Worm (Caenorhabditis elegans) whole organism, L3 larva: ENCODE data around the gene K09H11.15.

Experiments
- ceh-82 ChIP-seq: fragments of 150-350 bp; optimal IDR thresholded peaks from 2 replicates; lab custom pipeline; 2014; ENCODE audit warnings: missing biosample characterization, missing genetic modification characterization
- egl-27 ChIP-seq: sonication (generic microtip); optimal IDR thresholded peaks from 4 replicates; lab custom pipeline; 2017; ENCODE audit warnings: missing biosample characterization, missing genetic modification reagents, missing genetic modification characterization
- elt-1 ChIP-seq: fragments of 150-350 bp; optimal IDR thresholded peaks from 2 replicates; lab custom pipeline; 2014; ENCODE audit warnings: missing biosample characterization, missing genetic modification characterization
- elt-3 ChIP-seq, 3 experiments: fragments of 150-350 bp in 1 of 3; sonication (generic microtip) in 2 of 3; optimal IDR thresholded peaks; 2 replicates in 2 of 3; 4 replicates in 1 of 3; lab custom pipeline; 2014 to 2017; ENCODE audit warnings: missing biosample characterization in 3 of 3, missing genetic modification characterization in 3 of 3
- nhr-11 ChIP-seq: fragments of 150-350 bp; optimal IDR thresholded peaks from 2 replicates; lab custom pipeline; 2014; ENCODE audit warnings: missing biosample characterization, missing genetic modification characterization
- pha-4 ChIP-seq: fragments of 150-350 bp; optimal IDR thresholded peaks from 2 replicates; lab custom pipeline; 2014; ENCODE audit warnings: missing biosample characterization, missing genetic modification reagents, missing genetic modification characterization

DNA sequence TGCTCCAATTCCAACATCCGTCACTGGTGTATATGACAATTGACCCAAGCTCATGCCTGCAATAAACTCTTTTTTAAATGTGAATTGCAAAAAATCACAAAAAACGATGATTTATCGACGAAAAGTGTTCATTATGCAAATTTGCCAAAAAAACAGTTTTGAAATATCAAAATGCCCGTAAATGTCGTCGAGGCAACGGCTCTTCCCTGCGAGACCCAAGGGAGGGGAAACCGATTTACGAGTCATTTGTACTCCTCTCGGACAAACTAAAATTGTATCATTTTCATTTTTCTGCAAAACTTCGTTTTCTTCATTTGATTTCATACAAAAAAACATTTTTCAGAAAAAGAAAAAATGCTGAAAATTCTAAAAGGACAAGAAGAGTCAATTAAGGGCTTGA is 46.1 kb downstream of the K09H11.15 start, which contains the start of the genes hmgs-1 and F25B4.4:
- TF ChIP-seq nhr-11 (tag; lab: Kevin White, UChicago): peak; percentile 49
- TF ChIP-seq pha-4: peak; percentile 98
- TF ChIP-seq egl-27 (tag; lab: Kevin White, UChicago): peak; percentile 49
- TF ChIP-seq ceh-82 (tag; lab: Kevin White, UChicago): peak; percentile 71
- TF ChIP-seq elt-1 (tag; lab: Kevin White, UChicago): peak; percentile 37
- TF ChIP-seq elt-3 (tag; optimal IDR thresholded peaks at IDR 0.05; lab: Kevin White, UChicago): peak in 1 of 3 experiments; percentile 9
